Fruit fly (Drosophila melanogaster) whole organism, wandering third instar larva: ENCODE results near the gene CG31233.
"Not testable (repeated sequence)": the region's sequence is repeated elsewhere in the genome, so short reads cannot be mapped to it uniquely, and the experiment has no call there.

Experiments used
- Abd-B ChIP-seq: fragments of >200 bp; optimal IDR thresholded peaks from 2 replicates; lab custom pipeline; 2017; ENCODE audit warnings: missing biosample characterization, missing genetic modification characterization
- CG32264 ChIP-seq: fragments of 200-800 bp; sonication (Bioruptor generic); optimal IDR thresholded peaks from 2 replicates; lab custom pipeline; 2016; ENCODE audit warnings: missing biosample characterization, missing genetic modification characterization
- CrebA ChIP-seq: fragments of 200-800 bp; sonication (Bioruptor generic); optimal IDR thresholded peaks from 2 replicates; lab custom pipeline; 2016; ENCODE audit warnings: missing biosample characterization, mild to moderate bottlenecking, missing genetic modification characterization, borderline replicate concordance
- Dfd ChIP-seq: fragments of >200 bp; optimal IDR thresholded peaks from 2 replicates; lab custom pipeline; 2017; ENCODE audit warnings: missing biosample characterization, missing genetic modification characterization
- Dif ChIP-seq: fragments of 200-275, 200-300 bp; sonication (Bioruptor generic); optimal IDR thresholded peaks from 2 replicates; lab custom pipeline; 2018; ENCODE audit warnings: missing biosample characterization, missing genetic modification characterization; ENCODE audit not compliant: partially characterized antibody
- Hr78 ChIP-seq: fragments of >200 bp; optimal IDR thresholded peaks from 2 replicates; lab custom pipeline; 2017; ENCODE audit warnings: missing biosample characterization, missing genetic modification characterization
- Hr83 ChIP-seq: fragments of 200-300 bp; sonication (Bioruptor generic); optimal IDR thresholded peaks from 2 replicates; lab custom pipeline; 2016; ENCODE audit warnings: missing biosample characterization, mild to moderate bottlenecking, missing genetic modification characterization, moderate library complexity; ENCODE audit not compliant: poor library complexity, severe bottlenecking
- Jra ChIP-seq: sonication (Bioruptor generic); optimal IDR thresholded peaks from 2 replicates; lab custom pipeline; 2016; ENCODE audit warnings: missing biosample characterization, missing genetic modification characterization
- Mio ChIP-seq: sonication (Bioruptor generic); optimal IDR thresholded peaks from 2 replicates; lab custom pipeline; 2016; ENCODE audit warnings: missing biosample characterization, missing genetic modification characterization
- Myc ChIP-seq: fragments of >200 bp; optimal IDR thresholded peaks from 2 replicates; lab custom pipeline; 2017
- N ChIP-seq: fragments of >200 bp; optimal IDR thresholded peaks from 2 replicates; lab custom pipeline; 2018; ENCODE audit warnings: missing biosample characterization, missing external identifiers, missing genetic modification characterization
- OdsH ChIP-seq: fragments of 200-800 bp; sonication (Bioruptor generic); optimal IDR thresholded peaks from 2 replicates; lab custom pipeline; 2016; ENCODE audit warnings: missing biosample characterization, mild to moderate bottlenecking, missing genetic modification characterization
- Rel ChIP-seq, 2 experiments: fragments of 200-800 bp; sonication (Bioruptor generic) in 1 of 2; optimal IDR thresholded peaks; 2 replicates in 1 of 2; 3 replicates in 1 of 2; lab custom pipeline; 2016 to 2019; ENCODE audit warnings: mild to moderate bottlenecking in 2 of 2, missing biosample characterization in 2 of 2, missing genetic modification characterization in 2 of 2, moderate library complexity in 1 of 2
- Sp1 ChIP-seq: fragments of 200-800 bp; sonication (Bioruptor generic); optimal IDR thresholded peaks from 3 replicates; lab custom pipeline; 2019; ENCODE audit warnings: missing biosample characterization, mild to moderate bottlenecking, missing genetic modification characterization, moderate library complexity
- br ChIP-seq: fragments of 200-800 bp; sonication (Bioruptor generic); optimal IDR thresholded peaks from 2 replicates; lab custom pipeline; 2016; ENCODE audit warnings: missing biosample characterization, missing genetic modification characterization
- brk ChIP-seq: fragments of 200-800 bp; sonication (Bioruptor generic); optimal IDR thresholded peaks from 2 replicates; lab custom pipeline; 2016; ENCODE audit warnings: missing biosample characterization, mild to moderate bottlenecking, missing genetic modification characterization
- dl ChIP-seq, 2 experiments: fragments of 175-275, 200-275 bp in 1 of 2; fragments of 200-275 bp in 1 of 2; sonication (Bioruptor generic); optimal IDR thresholded peaks; lab custom pipeline; 2018; ENCODE audit warnings: mild to moderate bottlenecking in 2 of 2, missing biosample characterization in 2 of 2, missing genetic modification characterization in 2 of 2, moderate library complexity in 2 of 2; ENCODE audit not compliant: partially characterized antibody in 2 of 2, insufficient read depth in 1 of 2
- dmrt93B ChIP-seq: fragments of 200-800 bp; sonication (Bioruptor generic); optimal IDR thresholded peaks from 2 replicates; lab custom pipeline; 2018; ENCODE audit warnings: missing biosample characterization, mild to moderate bottlenecking, missing genetic modification characterization
- ey ChIP-seq: fragments of 200-800 bp; sonication (Bioruptor generic); optimal IDR thresholded peaks from 2 replicates; lab custom pipeline; 2016; ENCODE audit warnings: missing biosample characterization, missing genetic modification characterization
- foxo ChIP-seq, 2 experiments: fragments of 200-800 bp; sonication (Bioruptor generic); optimal IDR thresholded peaks; 2 replicates in 1 of 2; 3 replicates in 1 of 2; lab custom pipeline; 2016 to 2017; ENCODE audit warnings: missing biosample characterization in 2 of 2, missing genetic modification characterization in 2 of 2
- h ChIP-seq: fragments of 200-800 bp; sonication (Bioruptor generic); optimal IDR thresholded peaks from 3 replicates; lab custom pipeline; 2016; ENCODE audit warnings: missing biosample characterization, mild to moderate bottlenecking, missing genetic modification characterization
- jim ChIP-seq: fragments of 175-275, 200-325 bp; sonication (Bioruptor generic); optimal IDR thresholded peaks from 2 replicates; lab custom pipeline; 2016; ENCODE audit warnings: missing biosample characterization, mild to moderate bottlenecking, missing genetic modification characterization
- lola ChIP-seq: fragments of >200 bp; optimal IDR thresholded peaks from 2 replicates; lab custom pipeline; 2017; ENCODE audit warnings: missing biosample characterization, missing genetic modification characterization
- psq ChIP-seq: fragments of 200-800 bp; sonication (Bioruptor generic); optimal IDR thresholded peaks from 3 replicates; lab custom pipeline; 2017; ENCODE audit warnings: missing biosample characterization, mild to moderate bottlenecking, missing genetic modification characterization, moderate library complexity
- rgr ChIP-seq: fragments of 200-800 bp; sonication (Bioruptor generic); optimal IDR thresholded peaks from 3 replicates; lab custom pipeline; 2016; ENCODE audit warnings: missing biosample characterization, mild to moderate bottlenecking, missing genetic modification characterization
- sage ChIP-seq: fragments of 200-800 bp; sonication (Bioruptor generic); optimal IDR thresholded peaks from 2 replicates; lab custom pipeline; 2016; ENCODE audit warnings: missing biosample characterization, mild to moderate bottlenecking, missing genetic modification characterization
- sv ChIP-seq: fragments of 200-800 bp; sonication (Bioruptor generic); optimal IDR thresholded peaks from 3 replicates; lab custom pipeline; 2016; ENCODE audit warnings: missing biosample characterization, missing genetic modification characterization
- usp ChIP-seq: fragments of >200 bp; optimal IDR thresholded peaks from 2 replicates; lab custom pipeline; 2017; ENCODE audit warnings: missing biosample characterization, missing genetic modification characterization

CG31233 gene

dm6 chr3R:21736196-21736595 lies 13.5 kb upstream of the CG31233 start, which contains the start of gene Sfp93F:
Gene Sfp93F, minus strand, starts transcription at chr3R:21736296.
- TF ChIP-seq Myc (lab: Kevin White, UChicago); Hr83 (GFP tag; lab: Kevin White, UChicago); Rel (GFP tag; optimal IDR thresholded peaks at IDR 0.05; lab: Kevin White, UChicago); Rel (tag; optimal IDR thresholded peaks at IDR 0.05; lab: Kevin White, UChicago): not testable (repeated sequence)
- TF ChIP-seq, all 38 proteins: peak for 0; not testable (repeated sequence) for 38

- TF ChIP-seq jim (GFP tag; lab: Kevin White, UChicago) (no peak), Rel (GFP tag; optimal IDR thresholded peaks at IDR 0.05; lab: Kevin White, UChicago) (no peak), Rel (tag; optimal IDR thresholded peaks at IDR 0.05; lab: Kevin White, UChicago) (no peak), Jra (GFP tag; lab: Kevin White, UChicago) (no peak), lola (no peak), OdsH (GFP tag; lab: Kevin White, UChicago) (no peak), Dif (no peak), Hr83 (GFP tag; lab: Kevin White, UChicago) (no peak)
Observed at dm6 chr3R:21736749-21737148, 12.9 kb upstream of the CG31233 start, which contains the start of gene CG42869. Gene CG42869, minus strand, starts transcription at chr3R:21736849.

- no peak for TF ChIP-seq Abd-B (GFP tag; lab: Kevin White, UChicago)
- no peak for TF ChIP-seq Mio (GFP tag; lab: Kevin White, UChicago)
- no peak for TF ChIP-seq CG32264 (GFP tag; lab: Kevin White, UChicago)
- no peak for TF ChIP-seq usp (GFP tag; lab: Kevin White, UChicago)
- no peak for TF ChIP-seq Dif
- TF ChIP-seq rgr: no peak
- no peak for TF ChIP-seq jim (GFP tag; lab: Kevin White, UChicago)
- no peak for TF ChIP-seq h (GFP tag; lab: Kevin White, UChicago)
- no peak for TF ChIP-seq dmrt93B (GFP tag; lab: Kevin White, UChicago)
- TF ChIP-seq, all 38 proteins: peak for 0
Observed at dm6 chr3R:21737264-21737663, 12.4 kb upstream of the CG31233 start, which contains the start of gene CG42870. Gene CG42870, minus strand, starts transcription at chr3R:21737364.

dm6 chr3R:21739010-21739409 lies 10.6 kb upstream of the CG31233 start, which contains the start of gene CG34034:
Gene CG34034, minus strand, starts transcription at chr3R:21739110.
- TF ChIP-seq sage (GFP tag; lab: Kevin White, UChicago) (no peak), Dfd (GFP tag; lab: Kevin White, UChicago) (no peak), brk (no peak), foxo (GFP tag; optimal IDR thresholded peaks at IDR 0.05; lab: Kevin White, UChicago) (no peak), N (GFP tag; lab: Kevin White, UChicago) (no peak), OdsH (GFP tag; lab: Kevin White, UChicago) (no peak), dl (GFP tag; optimal IDR thresholded peaks at IDR 0.05; lab: Kevin White, UChicago; ENCODE audit: insufficient read depth in 1 of 2, partially characterized antibody in 2 of 2) (no peak)
- TF ChIP-seq, all 38 proteins: peak for 0

dm6 chr3R:21739750-21740319 lies 9.8 kb upstream of the CG31233 start, which contains the start of gene CG5849:
Gene CG5849, plus strand, starts transcription at chr3R:21740105.
- TF ChIP-seq ey (no peak), Rel (GFP tag; optimal IDR thresholded peaks at IDR 0.05; lab: Kevin White, UChicago) (no peak), Rel (tag; optimal IDR thresholded peaks at IDR 0.05; lab: Kevin White, UChicago) (peak; percentile 42)

- TF ChIP-seq rgr (no peak), Mio (GFP tag; lab: Kevin White, UChicago) (no peak), CrebA (GFP tag; lab: Kevin White, UChicago) (peak; percentile 9), Rel (GFP tag; optimal IDR thresholded peaks at IDR 0.05; lab: Kevin White, UChicago) (no peak), Rel (tag; optimal IDR thresholded peaks at IDR 0.05; lab: Kevin White, UChicago) (peak; percentile 95), brk (no peak), Dif (no peak), Abd-B (GFP tag; lab: Kevin White, UChicago) (no peak), Sp1 (GFP tag; lab: Kevin White, UChicago) (no peak), Dfd (GFP tag; lab: Kevin White, UChicago) (no peak), Hr78 (GFP tag; lab: Kevin White, UChicago) (no peak), sv (GFP tag; lab: Kevin White, UChicago) (no peak), br (no peak), Jra (GFP tag; lab: Kevin White, UChicago) (peak; percentile 60), psq (no peak)
- TF ChIP-seq, all 38 proteins: peak for 3
Observed at dm6 chr3R:21740766-21741350, 8.8 kb upstream of the CG31233 start.
